Worm (Caenorhabditis elegans) whole organism, L1 larva: ENCODE data around the gene C38D9.8.

Experiments used
- F16B12.6 ChIP-seq: fragments of 150-350 bp; optimal IDR thresholded peaks from 2 replicates; lab custom pipeline; 2014; ENCODE audit warnings: missing biosample characterization, missing genetic modification characterization
- alr-1 ChIP-seq: fragments of 200-800 bp; sonication (Bioruptor generic); optimal IDR thresholded peaks from 2 replicates; lab custom pipeline; 2018; ENCODE audit warnings: borderline replicate concordance, mild to moderate bottlenecking, missing genetic modification characterization, missing compliant biosample characterization
- aly-2 ChIP-seq: fragments of 150-350 bp; optimal IDR thresholded peaks from 2 replicates; lab custom pipeline; 2014; ENCODE audit warnings: missing biosample characterization, missing genetic modification characterization
- blmp-1 ChIP-seq: fragments of 150-350 bp; optimal IDR thresholded peaks from 2 replicates; lab custom pipeline; 2014; ENCODE audit warnings: missing biosample characterization, missing genetic modification characterization
- ceh-63 ChIP-seq: fragments of 200-800 bp; sonication (Bioruptor generic); optimal IDR thresholded peaks from 2 replicates; lab custom pipeline; 2018; ENCODE audit warnings: mild to moderate bottlenecking, missing genetic modification characterization, missing compliant biosample characterization
- ceh-90 ChIP-seq: sonication (generic microtip); optimal IDR thresholded peaks from 2 replicates; lab custom pipeline; 2016; ENCODE audit warnings: missing genetic modification characterization, missing compliant biosample characterization
- ces-1 ChIP-seq: fragments of 150-350 bp; optimal IDR thresholded peaks from 2 replicates; lab custom pipeline; 2014; ENCODE audit warnings: missing biosample characterization, missing genetic modification reagents, missing genetic modification characterization
- dsc-1 ChIP-seq: sonication (generic microtip); optimal IDR thresholded peaks from 2 replicates; lab custom pipeline; 2016; ENCODE audit warnings: mild to moderate bottlenecking, missing genetic modification characterization, missing compliant biosample characterization
- egl-13 ChIP-seq: sonication (generic microtip); optimal IDR thresholded peaks from 2 replicates; lab custom pipeline; 2016; ENCODE audit warnings: missing genotype, missing genetic modification reagents, missing genetic modification characterization, missing compliant biosample characterization
- elt-2 ChIP-seq: sonication (generic microtip); optimal IDR thresholded peaks from 2 replicates; lab custom pipeline; 2016; ENCODE audit warnings: missing genetic modification characterization, mild to moderate bottlenecking, inconsistent platforms, missing compliant biosample characterization, missing genetic modification reagents
- elt-3 ChIP-seq, 6 experiments: fragments of 150-350 bp in 1 of 6; sonication (generic microtip); optimal IDR thresholded peaks; 2 replicates each; lab custom pipeline; 2017 to 2018; ENCODE audit warnings: missing biosample characterization in 6 of 6, missing genetic modification characterization in 6 of 6, inconsistent platforms in 1 of 6
- fkh-10 ChIP-seq: sonication (generic microtip); optimal IDR thresholded peaks from 2 replicates; lab custom pipeline; 2017; ENCODE audit warnings: missing biosample characterization, missing genetic modification reagents, missing genetic modification characterization
- fkh-4 ChIP-seq: sonication (generic microtip); optimal IDR thresholded peaks from 2 replicates; lab custom pipeline; 2016; ENCODE audit warnings: missing compliant biosample characterization, missing genetic modification characterization, borderline replicate concordance
- hpl-2 ChIP-seq: fragments of 150-350 bp; optimal IDR thresholded peaks from 2 replicates; lab custom pipeline; 2014; ENCODE audit warnings: missing biosample characterization, missing genetic modification reagents, missing genetic modification characterization
- irx-1 ChIP-seq: sonication (generic microtip); optimal IDR thresholded peaks from 2 replicates; lab custom pipeline; 2016; ENCODE audit warnings: missing genetic modification characterization, missing compliant biosample characterization
- isw-1 ChIP-seq: fragments of 200-800 bp; sonication (Bioruptor generic); IDR thresholded peaks from 2 replicates; pipeline ENCODE4 v1.3.6; 2022; ENCODE audit warnings: missing genetic modification characterization, missing compliant biosample characterization
- lin-14 ChIP-seq: fragments of 200-800 bp; sonication (Bioruptor generic); optimal IDR thresholded peaks from 2 replicates; lab custom pipeline; 2018; ENCODE audit warnings: mild to moderate bottlenecking, missing genetic modification characterization, moderate library complexity, missing compliant biosample characterization
- lin-15B ChIP-seq: fragments of 150-350 bp; sonication (generic microtip); optimal IDR thresholded peaks from 3 replicates; lab custom pipeline; 2014; ENCODE audit warnings: missing biosample characterization, missing genetic modification characterization
- lin-35 ChIP-seq, 2 experiments: fragments of 150-350 bp; optimal IDR thresholded peaks; 2 replicates each; lab custom pipeline; 2014; ENCODE audit warnings: missing biosample characterization in 2 of 2, missing genetic modification characterization in 2 of 2, missing genetic modification reagents in 2 of 2
- mdl-1 ChIP-seq, 2 experiments: fragments of 150-350 bp; optimal IDR thresholded peaks; 2 replicates each; lab custom pipeline; 2014 to 2017; ENCODE audit warnings: missing biosample characterization in 2 of 2, missing genetic modification characterization in 2 of 2, inconsistent platforms in 1 of 2
- mef-2 ChIP-seq: fragments of 150-350 bp; optimal IDR thresholded peaks from 2 replicates; lab custom pipeline; 2014; ENCODE audit warnings: missing biosample characterization, missing genetic modification characterization
- mep-1 ChIP-seq: fragments of 150-350 bp; optimal IDR thresholded peaks from 2 replicates; lab custom pipeline; 2014; ENCODE audit warnings: missing biosample characterization, missing genetic modification characterization
- nhr-28 ChIP-seq: fragments of 150-350 bp; optimal IDR thresholded peaks from 2 replicates; lab custom pipeline; 2014; ENCODE audit warnings: missing biosample characterization, missing genetic modification characterization
- nhr-47 ChIP-seq: sonication (generic microtip); optimal IDR thresholded peaks from 2 replicates; lab custom pipeline; 2016; ENCODE audit warnings: mild to moderate bottlenecking, missing genetic modification characterization, moderate library complexity, missing compliant biosample characterization
- nhr-77 ChIP-seq: fragments of 150-350 bp; optimal IDR thresholded peaks from 2 replicates; lab custom pipeline; 2014; ENCODE audit warnings: missing biosample characterization, missing genetic modification characterization
- nhr-85 ChIP-seq: sonication (generic microtip); peaks from one replicate; lab custom pipeline; 2016; ENCODE audit warnings: missing genetic modification characterization, inconsistent platforms, missing compliant biosample characterization
- pax-3 ChIP-seq: fragments of 200-800 bp; sonication (Bioruptor generic); optimal IDR thresholded peaks from 2 replicates; lab custom pipeline; 2018; ENCODE audit warnings: mild to moderate bottlenecking, missing genetic modification characterization, moderate library complexity, missing compliant biosample characterization
- skn-1 ChIP-seq: fragments of 150-350 bp; optimal IDR thresholded peaks from 2 replicates; lab custom pipeline; 2014; ENCODE audit warnings: missing biosample characterization, missing genetic modification characterization
- snpc-4 ChIP-seq: fragments of 150-350 bp; optimal IDR thresholded peaks from 2 replicates; lab custom pipeline; 2014; ENCODE audit warnings: missing biosample characterization, missing genetic modification characterization
- sox-4 ChIP-seq: sonication (generic microtip); optimal IDR thresholded peaks from 2 replicates; lab custom pipeline; 2016; ENCODE audit warnings: missing genetic modification characterization, missing compliant biosample characterization
- sup-37 ChIP-seq: fragments of 200-800 bp; sonication (Bioruptor generic); optimal IDR thresholded peaks from 2 replicates; lab custom pipeline; 2018; ENCODE audit warnings: mild to moderate bottlenecking, missing genetic modification characterization, missing compliant biosample characterization
- tbx-2 ChIP-seq: sonication (generic microtip); optimal IDR thresholded peaks from 2 replicates; lab custom pipeline; 2016; ENCODE audit warnings: missing genetic modification characterization, missing compliant biosample characterization
- unc-98 ChIP-seq: fragments of 200-800 bp; sonication (Bioruptor generic); IDR thresholded peaks from 2 replicates; pipeline ENCODE4 v1.3.6; 2022; ENCODE audit warnings: missing genetic modification characterization, missing compliant biosample characterization
- vab-15 ChIP-seq: sonication (generic microtip); optimal IDR thresholded peaks from 2 replicates; lab custom pipeline; 2017; ENCODE audit warnings: missing genotype, mild to moderate bottlenecking, missing genetic modification characterization, missing compliant biosample characterization
- zip-4 ChIP-seq: fragments of 200-800 bp; sonication (Bioruptor generic); optimal IDR thresholded peaks from 2 replicates; lab custom pipeline; 2018; ENCODE audit warnings: mild to moderate bottlenecking, missing genetic modification characterization, moderate library complexity, missing compliant biosample characterization

The C38D9.8 gene

ce11 chrV:17527729-17528128 lies 24.9 kb downstream of the C38D9.8 start, which contains the start of gene srz-90:
srz-90 (plus strand) TSS chrV:17528029.
- TF ChIP-seq hpl-2 (GFP tag; lab: Kevin White, UChicago) = no peak
- TF ChIP-seq blmp-1 (tag; lab: Kevin White, UChicago) = no peak
- no peak for TF ChIP-seq nhr-28 (tag; lab: Kevin White, UChicago)
- TF ChIP-seq mef-2 (tag; lab: Kevin White, UChicago) = no peak
- no peak for TF ChIP-seq alr-1 (tag; lab: Kevin White, UChicago)
- no peak for TF ChIP-seq lin-35 (GFP tag; optimal IDR thresholded peaks at IDR 0.05; lab: Kevin White, UChicago)

ce11 chrV:17520735-17521134 lies 31.9 kb downstream of the C38D9.8 start, which contains the start of gene fbxa-136:
fbxa-136 (plus strand) TSS chrV:17521035.
- TF ChIP-seq fkh-10 (GFP tag; lab: Kevin White, UChicago) (no peak), mef-2 (tag; lab: Kevin White, UChicago) (no peak), elt-2 (no peak), dsc-1 (tag; lab: Kevin White, UChicago) (no peak), nhr-77 (tag; lab: Kevin White, UChicago) (no peak), fkh-4 (tag; lab: Kevin White, UChicago) (no peak), nhr-85 (tag; lab: Kevin White, UChicago) (no peak), sup-37 (no peak), mdl-1 (tag; optimal IDR thresholded peaks at IDR 0.05; lab: Kevin White, UChicago) (no peak), isw-1 (GFP tag; lab: Robert Waterston, UW) (no peak), mep-1 (tag; lab: Kevin White, UChicago) (no peak)

ce11 chrV:17513831-17514230 lies 38.8 kb downstream of the C38D9.8 start:
- TF ChIP-seq ceh-63 (GFP tag; lab: Kevin White, UChicago) (no peak), blmp-1 (tag; lab: Kevin White, UChicago) (no peak), nhr-28 (tag; lab: Kevin White, UChicago) (no peak), mep-1 (tag; lab: Kevin White, UChicago) (no peak)

ce11 chrV:17512763-17513162 lies 39.9 kb downstream of the C38D9.8 start:
- no peak for TF ChIP-seq sox-4 (tag; lab: Kevin White, UChicago)
- TF ChIP-seq elt-3 (tag; optimal IDR thresholded peaks at IDR 0.05; lab: Kevin White, UChicago) = no peak
- no peak for TF ChIP-seq hpl-2 (GFP tag; lab: Kevin White, UChicago)
- TF ChIP-seq ces-1 (GFP tag; lab: Kevin White, UChicago) = no peak
- no peak for TF ChIP-seq blmp-1 (tag; lab: Kevin White, UChicago)
- TF ChIP-seq ceh-90 (tag; lab: Kevin White, UChicago) = no peak
- no peak for TF ChIP-seq lin-15B (tag; lab: Kevin White, UChicago)

- TF ChIP-seq nhr-47 (tag; lab: Kevin White, UChicago) = no peak
- no peak for TF ChIP-seq egl-13 (tag; lab: Kevin White, UChicago)
- TF ChIP-seq vab-15 (tag; lab: Kevin White, UChicago) = no peak
- TF ChIP-seq zip-4 (GFP tag; lab: Kevin White, UChicago) = no peak
- no peak for TF ChIP-seq aly-2 (tag; lab: Kevin White, UChicago)
- no peak for TF ChIP-seq snpc-4
- TF ChIP-seq unc-98 (GFP tag; lab: Robert Waterston, UW) = no peak
- TF ChIP-seq blmp-1 (tag; lab: Kevin White, UChicago) = no peak
- TF ChIP-seq skn-1 (tag; lab: Kevin White, UChicago) = no peak
- no peak for TF ChIP-seq F16B12.6
- no peak for TF ChIP-seq tbx-2 (tag; lab: Kevin White, UChicago)
These were observed 44.2 kb downstream of the C38D9.8 start, which contains the start of gene srw-32 for ce11 chrV:17508493-17508892. srw-32 (plus strand) TSS chrV:17508793.

- no peak for TF ChIP-seq pax-3 (tag; lab: Kevin White, UChicago)
- no peak for TF ChIP-seq elt-3 (tag; optimal IDR thresholded peaks at IDR 0.05; lab: Kevin White, UChicago)
- no peak for TF ChIP-seq lin-14 (GFP tag; lab: Kevin White, UChicago)
- no peak for TF ChIP-seq sup-37
- no peak for TF ChIP-seq irx-1 (tag; lab: Kevin White, UChicago)
- TF ChIP-seq tbx-2 (tag; lab: Kevin White, UChicago) = no peak
These were observed 46.4 kb downstream of the C38D9.8 start, which contains the start of gene srw-31 for ce11 chrV:17506289-17506688. srw-31 (plus strand) TSS chrV:17506589.
